Worm (Caenorhabditis elegans) whole organism, midembryonic: ENCODE results near the gene F47G3.1.

Experiments used
- T22C8.4 ChIP-seq: fragments of 200-800 bp; sonication (Bioruptor generic); IDR thresholded peaks from 2 replicates; pipeline ENCODE4 v1.3.6; 2022; ENCODE audit warnings: missing genetic modification characterization, missing compliant biosample characterization
- flt-1 ChIP-seq: fragments of 200-800 bp; sonication (Bioruptor generic); IDR thresholded peaks from 2 replicates; pipeline ENCODE4 v1.3.6; 2022; ENCODE audit warnings: missing genetic modification characterization, missing compliant biosample characterization
- tab-1 ChIP-seq: fragments of 200-800 bp; sonication (Bioruptor generic); IDR thresholded peaks from 2 replicates; pipeline ENCODE4 v1.3.6; 2022; ENCODE audit warnings: missing genetic modification characterization, missing compliant biosample characterization
- ztf-23 ChIP-seq: fragments of 200-800 bp; sonication (Bioruptor generic); IDR thresholded peaks from 2 replicates; pipeline ENCODE4 v1.3.6; 2022; ENCODE audit warnings: missing genetic modification reagents, missing genetic modification characterization, missing compliant biosample characterization

DNA sequence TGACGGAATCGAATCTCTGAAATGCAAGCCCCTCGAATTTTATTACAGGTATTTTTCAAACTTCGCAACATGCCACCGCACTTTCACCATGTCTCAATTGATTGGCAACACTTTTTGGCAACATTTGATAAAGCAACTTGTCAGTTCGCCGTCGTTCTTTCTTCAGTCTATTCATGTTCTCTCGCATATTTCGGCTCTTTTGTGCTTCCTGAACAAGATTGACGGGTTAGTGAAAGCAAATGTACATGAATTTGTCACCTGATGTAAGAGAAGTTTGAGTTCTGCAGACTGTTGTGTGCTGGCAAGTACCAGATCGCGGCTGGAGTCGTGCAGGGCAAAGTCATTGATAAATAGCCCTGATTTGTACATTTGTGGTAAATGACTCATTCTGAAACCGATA, 36.6 kb downstream of the F47G3.1 start:
- no peak for TF ChIP-seq ztf-23 (GFP tag; lab: Robert Waterston, UW)
- TF ChIP-seq flt-1 (GFP tag; lab: Robert Waterston, UW) = no peak
- TF ChIP-seq T22C8.4 (GFP tag; lab: Robert Waterston, UW) = no peak
- TF ChIP-seq tab-1 (GFP tag; lab: Robert Waterston, UW) = no peak
